Fruit fly (Drosophila melanogaster) whole organism, embryonic: ENCODE results near the gene CG7912.

Source experiments
- ATbp ChIP-seq: fragments of 200-800 bp; sonication (Bioruptor generic); optimal IDR thresholded peaks from 2 replicates; lab custom pipeline; 2017; ENCODE audit warnings: missing biosample characterization, mild to moderate bottlenecking, missing genetic modification characterization, missing genetic modification reagents
- B-H2 ChIP-seq: fragments of 200-800 bp; sonication (Bioruptor generic); optimal IDR thresholded peaks from 2 replicates; lab custom pipeline; 2018; ENCODE audit warnings: missing biosample characterization, mild to moderate bottlenecking, missing genetic modification characterization
- Bdp1 ChIP-seq: fragments of 200-800 bp; sonication (Bioruptor generic); optimal IDR thresholded peaks from 3 replicates; lab custom pipeline; 2016; ENCODE audit warnings: missing biosample characterization, missing genetic modification characterization
- CG10274 ChIP-seq: fragments of 200-800 bp; sonication (Bioruptor generic); optimal IDR thresholded peaks from 3 replicates; lab custom pipeline; 2017; ENCODE audit warnings: missing biosample characterization, mild to moderate bottlenecking, missing genetic modification characterization
- CG10321 ChIP-seq: fragments of 200-800 bp; sonication (Bioruptor generic); IDR thresholded peaks from 2 replicates; pipeline ENCODE4 v1.3.6; 2022; ENCODE audit warnings: missing biosample characterization, missing genetic modification characterization
- CG10431 ChIP-seq: fragments of 200-800 bp; sonication (Bioruptor generic); optimal IDR thresholded peaks from 3 replicates; lab custom pipeline; 2018; ENCODE audit warnings: missing biosample characterization, mild to moderate bottlenecking, missing genetic modification characterization
- CG13424 ChIP-seq: fragments of 200-800 bp; sonication (Bioruptor generic); optimal IDR thresholded peaks from 2 replicates; lab custom pipeline; 2019; ENCODE audit warnings: missing biosample characterization, mild to moderate bottlenecking, missing genetic modification characterization, moderate library complexity
- CG13894 ChIP-seq: fragments of 200-800 bp; sonication (Bioruptor generic); optimal IDR thresholded peaks from 3 replicates; lab custom pipeline; 2018; ENCODE audit warnings: missing biosample characterization, mild to moderate bottlenecking, missing genetic modification characterization, moderate library complexity
- CG14050 ChIP-seq: fragments of 200-800 bp; sonication (Bioruptor generic); IDR thresholded peaks from 3 replicates; pipeline ENCODE4 v1.3.6; 2022; ENCODE audit warnings: missing biosample characterization, missing genetic modification characterization
- CG1603 ChIP-seq: fragments of 200-800 bp; sonication (Bioruptor generic); optimal IDR thresholded peaks from 2 replicates; lab custom pipeline; 2019; ENCODE audit warnings: missing biosample characterization, mild to moderate bottlenecking, missing genetic modification characterization, moderate library complexity
- CG17829 ChIP-seq: fragments of 200-800 bp; optimal IDR thresholded peaks from 2 replicates; lab custom pipeline; 2019; ENCODE audit warnings: missing biosample characterization, mild to moderate bottlenecking, missing genetic modification characterization, moderate library complexity
- CG2129 ChIP-seq: fragments of 200-800 bp; sonication (Bioruptor generic); IDR thresholded peaks from 2 replicates; pipeline ENCODE4 v1.3.6; 2022; ENCODE audit warnings: missing biosample characterization, missing genetic modification characterization; ENCODE audit not compliant: partially characterized antibody
- CG32772 ChIP-seq: fragments of 200-800 bp; sonication (Bioruptor generic); IDR thresholded peaks from 2 replicates; pipeline ENCODE4 v1.3.6; 2022; ENCODE audit warnings: missing biosample characterization, missing genetic modification characterization
- CG3847 ChIP-seq: fragments of 200-800 bp; sonication (Bioruptor generic); IDR thresholded peaks from 2 replicates; pipeline ENCODE4 v1.3.6; 2022; ENCODE audit warnings: missing biosample characterization, missing genetic modification characterization
- CG4282 ChIP-seq: fragments of 200-800 bp; sonication (Bioruptor generic); optimal IDR thresholded peaks from 2 replicates; lab custom pipeline; 2016; ENCODE audit warnings: missing biosample characterization, missing genetic modification characterization
- CG4730 ChIP-seq: fragments of 200-800 bp; sonication (Bioruptor generic); IDR thresholded peaks from 2 replicates; pipeline ENCODE4 v1.3.6; 2022; ENCODE audit warnings: missing biosample characterization, missing genetic modification characterization
- CG4854 ChIP-seq: fragments of 200-800 bp; sonication (Bioruptor generic); optimal IDR thresholded peaks from 2 replicates; lab custom pipeline; 2016; ENCODE audit warnings: missing biosample characterization, missing genetic modification characterization, inconsistent platforms
- CG7372 ChIP-seq: fragments of 200-800 bp; sonication (Bioruptor generic); IDR thresholded peaks from 2 replicates; pipeline ENCODE4 v1.3.6; 2022; ENCODE audit warnings: missing biosample characterization, missing genetic modification characterization
- Chrac-16 ChIP-seq: fragments of 200-800 bp; sonication (Bioruptor generic); optimal IDR thresholded peaks from 3 replicates; lab custom pipeline; 2016; ENCODE audit warnings: missing biosample characterization, missing genetic modification characterization
- CoRest ChIP-seq: fragments of 200-800 bp; sonication (Bioruptor generic); optimal IDR thresholded peaks from 3 replicates; lab custom pipeline; 2018; ENCODE audit warnings: missing biosample characterization, mild to moderate bottlenecking, missing genetic modification characterization, moderate library complexity
- Drgx ChIP-seq: fragments of 200-800 bp; sonication (Bioruptor generic); IDR thresholded peaks from 2 replicates; pipeline ENCODE4 v1.3.6; 2022; ENCODE audit warnings: missing biosample characterization, missing genetic modification characterization
- E2f1 ChIP-seq: fragments of 200-800 bp; sonication (Bioruptor generic); IDR thresholded peaks from 2 replicates; pipeline ENCODE4 v1.3.6; 2022; ENCODE audit warnings: missing biosample characterization, missing genetic modification characterization
- Hmr ChIP-seq: fragments of 200-800 bp; sonication (Bioruptor generic); optimal IDR thresholded peaks from 3 replicates; lab custom pipeline; 2017; ENCODE audit warnings: mild to moderate bottlenecking, missing biosample characterization, missing genetic modification reagents, missing genetic modification characterization
- Max ChIP-seq: fragments of 200-800 bp; sonication (Bioruptor generic); optimal IDR thresholded peaks from 2 replicates; lab custom pipeline; 2016; ENCODE audit warnings: missing biosample characterization, mild to moderate bottlenecking, missing genetic modification characterization
- Optix ChIP-seq: fragments of 200-800 bp; sonication (Bioruptor generic); IDR thresholded peaks from 3 replicates; pipeline ENCODE4 v1.3.6; 2022; ENCODE audit warnings: missing biosample characterization, missing genetic modification characterization
- Sox100B ChIP-seq: fragments of 200-800 bp; sonication (Bioruptor generic); optimal IDR thresholded peaks from 3 replicates; lab custom pipeline; 2018; ENCODE audit warnings: missing biosample characterization, mild to moderate bottlenecking, missing genetic modification characterization
- Taf1 ChIP-seq: fragments of 200-800 bp; sonication (Bioruptor generic); IDR thresholded peaks from 2 replicates; pipeline ENCODE4 v1.3.6; 2022; ENCODE audit warnings: missing biosample characterization, missing genetic modification characterization
- bab2 ChIP-seq: fragments of 200-800 bp; sonication (Bioruptor generic); optimal IDR thresholded peaks from 2 replicates; lab custom pipeline; 2016; ENCODE audit warnings: missing biosample characterization, missing genetic modification characterization
- ci ChIP-seq: fragments of 200-800 bp; sonication (Bioruptor generic); IDR thresholded peaks from 3 replicates; pipeline ENCODE4 v1.3.6; 2022; ENCODE audit warnings: missing biosample characterization, missing genetic modification characterization
- corto ChIP-seq: fragments of 200-800 bp; sonication (Bioruptor generic); optimal IDR thresholded peaks from 2 replicates; lab custom pipeline; 2016; ENCODE audit warnings: missing biosample characterization, mild to moderate bottlenecking, missing genetic modification characterization, moderate library complexity
- crc ChIP-seq: fragments of 200-800 bp; sonication (Bioruptor generic); optimal IDR thresholded peaks from 2 replicates; lab custom pipeline; 2016; ENCODE audit warnings: missing biosample characterization, missing genetic modification characterization
- ewg ChIP-seq: fragments of 200-800 bp; sonication (Bioruptor generic); optimal IDR thresholded peaks from 3 replicates; lab custom pipeline; 2017; ENCODE audit warnings: mild to moderate bottlenecking, missing biosample characterization, missing genetic modification reagents, missing genetic modification characterization
- exex ChIP-seq: fragments of 200-800 bp; sonication (Bioruptor generic); optimal IDR thresholded peaks from 4 replicates; lab custom pipeline; 2018; ENCODE audit warnings: missing biosample characterization, mild to moderate bottlenecking, missing genetic modification characterization, moderate library complexity
- ftz-f1 ChIP-seq: fragments of 200-800 bp; sonication (Bioruptor generic); optimal IDR thresholded peaks from 2 replicates; lab custom pipeline; 2016; ENCODE audit warnings: missing biosample characterization, missing genetic modification characterization
- gfzf ChIP-seq: fragments of 200-800 bp; sonication (Bioruptor generic); optimal IDR thresholded peaks from 2 replicates; lab custom pipeline; 2016; ENCODE audit warnings: missing biosample characterization, mild to moderate bottlenecking, missing genetic modification characterization, moderate library complexity
- jing ChIP-seq: fragments of 200-800 bp; sonication (Bioruptor generic); optimal IDR thresholded peaks from 2 replicates; lab custom pipeline; 2018; ENCODE audit warnings: missing biosample characterization, mild to moderate bottlenecking, missing genetic modification characterization
- kay ChIP-seq: fragments of 200-800 bp; sonication (Bioruptor generic); optimal IDR thresholded peaks from 2 replicates; lab custom pipeline; 2016; ENCODE audit warnings: missing biosample characterization, missing genetic modification characterization
- lilli ChIP-seq: fragments of 200-800 bp; sonication (Bioruptor generic); optimal IDR thresholded peaks from 3 replicates; lab custom pipeline; 2016; ENCODE audit warnings: missing biosample characterization, missing genetic modification characterization
- maf-S ChIP-seq: fragments of 200-800 bp; sonication (Bioruptor generic); optimal IDR thresholded peaks from 2 replicates; lab custom pipeline; 2016; ENCODE audit warnings: missing biosample characterization, missing genetic modification characterization
- org-1 ChIP-seq: fragments of 200-800 bp; sonication (Bioruptor generic); optimal IDR thresholded peaks from 2 replicates; lab custom pipeline; 2017; ENCODE audit warnings: missing biosample characterization, missing genetic modification characterization
- pan ChIP-seq, 4 experiments: fragments of >200 bp in 3 of 4; fragments of 200-800 bp in 1 of 4; sonication (Bioruptor generic) in 1 of 4; optimal IDR thresholded peaks in 3 of 4; IDR thresholded peaks in 1 of 4; 2 replicates each; pipeline versions ENCODE4 v1.3.6 to Lab custom; 2017 to 2022; ENCODE audit warnings: missing biosample characterization in 2 of 4, missing genetic modification characterization in 2 of 4, mixed read lengths in 1 of 4
- pb ChIP-seq: fragments of 200-800 bp; sonication (Bioruptor generic); optimal IDR thresholded peaks from 3 replicates; lab custom pipeline; 2016; ENCODE audit warnings: missing biosample characterization, missing genetic modification characterization
- pho ChIP-seq: fragments of 200-800 bp; sonication (Bioruptor generic); optimal IDR thresholded peaks from 2 replicates; lab custom pipeline; 2016; ENCODE audit warnings: missing biosample characterization, missing genetic modification characterization
- pnt ChIP-seq: fragments of 200-800 bp; sonication (Bioruptor generic); optimal IDR thresholded peaks from 3 replicates; lab custom pipeline; 2016; ENCODE audit warnings: missing biosample characterization, missing genetic modification characterization
- pzg ChIP-seq: fragments of 200-800 bp; sonication (Bioruptor generic); optimal IDR thresholded peaks from 3 replicates; lab custom pipeline; 2018; ENCODE audit warnings: missing biosample characterization, mild to moderate bottlenecking, missing genetic modification characterization, moderate library complexity
- repo ChIP-seq: fragments of 200-800 bp; sonication (Bioruptor generic); optimal IDR thresholded peaks from 2 replicates; lab custom pipeline; 2016; ENCODE audit warnings: missing biosample characterization, missing genetic modification characterization
- rib ChIP-seq: fragments of 200-800 bp; sonication (Bioruptor generic); IDR thresholded peaks from 2 replicates; pipeline ENCODE4 v1.3.6; 2022; ENCODE audit warnings: missing biosample characterization, missing genetic modification characterization
- sna ChIP-seq: fragments of 200-800 bp; sonication (Bioruptor generic); IDR thresholded peaks from 2 replicates; pipeline ENCODE4 v1.3.6; 2022; ENCODE audit warnings: missing biosample characterization, missing genetic modification characterization; ENCODE audit not compliant: partially characterized antibody
- vnd ChIP-seq: fragments of 200-800 bp; sonication (Bioruptor generic); IDR thresholded peaks from 3 replicates; pipeline ENCODE4 v1.3.6; 2022; ENCODE audit warnings: missing biosample characterization, missing genetic modification characterization; ENCODE audit not compliant: partially characterized antibody
- yki ChIP-seq: fragments of >200 bp; optimal IDR thresholded peaks from 3 replicates; lab custom pipeline; 2018

CG7912 gene

DNA sequence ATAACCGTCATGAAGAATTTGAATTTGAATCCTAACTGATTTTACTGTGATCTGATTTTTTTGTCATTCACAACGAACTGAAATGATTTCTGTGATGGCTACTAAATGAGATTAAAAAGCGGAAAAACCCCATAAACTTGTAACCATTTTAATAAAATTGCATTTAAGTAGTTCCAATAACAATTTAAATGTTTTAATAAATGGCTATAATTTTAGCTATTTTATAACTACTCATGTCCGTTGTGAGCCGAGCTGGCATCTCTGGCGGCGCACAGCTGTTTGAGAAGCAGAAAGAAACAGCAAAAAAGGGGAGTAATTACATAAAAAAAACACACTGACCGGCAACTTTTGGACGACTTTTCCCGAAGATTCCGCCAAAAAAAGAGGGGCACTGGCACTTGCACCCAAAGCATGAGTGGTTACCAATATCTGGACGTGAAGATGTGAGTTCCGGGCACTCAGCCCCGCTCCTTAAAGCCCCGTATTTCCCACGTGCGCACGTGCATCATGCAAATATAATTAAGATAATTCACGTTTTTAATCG is 47.7 kb upstream of the CG7912 start, which contains the start of the genes CG7950 and Rpp14a (continued):
- TF ChIP-seq rib (GFP tag; lab: Robert Waterston, UW) (peak; percentile 32; the same call in 1 of the 2 replicates), corto (GFP tag; lab: Kevin White, UChicago) (peak; percentile 14), yki (no peak), kay (GFP tag; lab: Kevin White, UChicago) (peak; percentile 52), pho (GFP tag; lab: Kevin White, UChicago) (peak; percentile 85), CG3847 (GFP tag; lab: Robert Waterston, UW) (peak; percentile 82), pb (GFP tag; lab: Kevin White, UChicago) (no peak), CG7372 (peak; percentile 70; the same call in 1 of the 2 replicates), Bdp1 (GFP tag; lab: Kevin White, UChicago) (peak; percentile 71), sna (GFP tag; lab: Robert Waterston, UW) (peak; percentile 37; the same call in 1 of the 2 replicates), CG10431 (GFP tag; lab: Kevin White, UChicago) (peak; percentile 22), org-1 (peak; percentile 35), jing (GFP tag; lab: Kevin White, UChicago) (no peak), crc (peak; percentile 38), exex (tag; lab: Kevin White, UChicago) (peak; percentile 52), pan (optimal IDR thresholded peaks at IDR 0.05; lab: Kevin White, UChicago) (no peak), pan (GFP tag; optimal IDR thresholded peaks at IDR 0.05 in 1 of 2, IDR thresholded peaks at IDR 0.05 in 1 of 2) (peak in 1 of 2 experiments; percentile 79), pzg (GFP tag; lab: Kevin White, UChicago) (peak; percentile 58), CG1603 (tag; lab: Kevin White, UChicago) (peak; percentile 89), gfzf (GFP tag; lab: Kevin White, UChicago) (no peak), CG4854 (GFP tag; lab: Kevin White, UChicago) (peak; percentile 63), bab2 (GFP tag; lab: Kevin White, UChicago) (peak; percentile 82), CG17829 (tag; lab: Kevin White, UChicago) (peak; percentile 83), Hmr (GFP tag; lab: Kevin White, UChicago) (peak; percentile 79), pnt (GFP tag; lab: Kevin White, UChicago) (peak; percentile 65), CG4730 (GFP tag; lab: Robert Waterston, UW) (peak; percentile 55), ftz-f1 (no peak), Optix (GFP tag; lab: Robert Waterston, UW) (peak; percentile 55; the same call in 2 of the 3 replicates), Max (peak; percentile 75), CG14050 (peak; percentile 77), Chrac-16 (GFP tag; lab: Kevin White, UChicago) (peak; percentile 85), Taf1 (GFP tag; lab: Robert Waterston, UW) (peak; percentile 73), CG2129 (no peak), CG10274 (no peak), ewg (GFP tag; lab: Kevin White, UChicago) (peak; percentile 48), Drgx (GFP tag; lab: Robert Waterston, UW) (peak; percentile 80), ATbp (GFP tag; lab: Kevin White, UChicago) (peak; percentile 35), Sox100B (GFP tag; lab: Kevin White, UChicago) (no peak), CG10321 (GFP tag; lab: Robert Waterston, UW) (0 out of 2 replicates have a peak, but pooled peaks have one; percentile 41), CG32772 (GFP tag; lab: Robert Waterston, UW) (peak; percentile 70), lilli (GFP tag; lab: Kevin White, UChicago) (peak; percentile 92), vnd (GFP tag; lab: Robert Waterston, UW) (no peak), maf-S (GFP tag; lab: Kevin White, UChicago) (peak; percentile 74), B-H2 (GFP tag; lab: Kevin White, UChicago) (peak; percentile 85), CG13894 (tag; lab: Kevin White, UChicago) (peak; percentile 84), CG13424 (tag; lab: Kevin White, UChicago) (peak; percentile 86), E2f1 (GFP tag; lab: Robert Waterston, UW) (peak; percentile 69), repo (GFP tag; lab: Kevin White, UChicago) (peak; percentile 54), CG4282 (peak; percentile 65), CoRest (tag; lab: Kevin White, UChicago) (peak; percentile 81), ci (GFP tag; lab: Robert Waterston, UW) (peak; percentile 91)
